Fruit fly (Drosophila melanogaster) whole organism, wandering third instar larva: ENCODE measurements around the gene mtrm.

Experiments used
- Abd-B ChIP-seq: fragments of >200 bp; optimal IDR thresholded peaks from 2 replicates; lab custom pipeline; 2017; ENCODE audit warnings: missing biosample characterization, missing genetic modification characterization
- HLH106 ChIP-seq: fragments of 200-800 bp; optimal IDR thresholded peaks from 3 replicates; lab custom pipeline; 2019; ENCODE audit warnings: missing biosample characterization, mild to moderate bottlenecking, missing genetic modification characterization, moderate library complexity
- Jra ChIP-seq: sonication (Bioruptor generic); optimal IDR thresholded peaks from 2 replicates; lab custom pipeline; 2016; ENCODE audit warnings: missing biosample characterization, missing genetic modification characterization
- dsf ChIP-seq: sonication (Bioruptor generic); optimal IDR thresholded peaks from 2 replicates; lab custom pipeline; 2016; ENCODE audit warnings: missing biosample characterization, missing genetic modification characterization, borderline replicate concordance
- h ChIP-seq: fragments of 200-800 bp; sonication (Bioruptor generic); optimal IDR thresholded peaks from 3 replicates; lab custom pipeline; 2016; ENCODE audit warnings: missing biosample characterization, mild to moderate bottlenecking, missing genetic modification characterization
- psq ChIP-seq: fragments of 200-800 bp; sonication (Bioruptor generic); optimal IDR thresholded peaks from 3 replicates; lab custom pipeline; 2017; ENCODE audit warnings: missing biosample characterization, mild to moderate bottlenecking, missing genetic modification characterization, moderate library complexity
- sage ChIP-seq: fragments of 200-800 bp; sonication (Bioruptor generic); optimal IDR thresholded peaks from 2 replicates; lab custom pipeline; 2016; ENCODE audit warnings: missing biosample characterization, mild to moderate bottlenecking, missing genetic modification characterization

DNA sequence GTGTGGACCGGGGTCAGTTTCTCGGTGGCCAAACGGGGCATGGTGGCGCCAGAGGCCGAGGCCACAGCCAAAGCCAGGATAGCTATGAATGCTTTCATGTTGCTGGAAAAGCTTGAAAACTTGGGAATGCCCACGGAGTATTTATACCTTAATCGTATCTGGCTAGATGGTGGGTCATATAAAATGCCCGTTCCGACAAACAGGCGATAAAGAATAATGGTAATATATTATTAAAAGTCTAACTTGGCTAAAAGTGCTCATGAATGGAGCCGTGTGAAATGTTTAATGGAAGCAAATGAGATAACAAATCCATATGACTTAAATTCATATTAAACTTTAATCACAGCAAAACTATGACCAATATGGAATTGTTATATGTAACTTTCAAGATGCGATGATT is 19.3 kb upstream of the mtrm start, which contains the start of gene Jon66Cii:
- no peak for TF ChIP-seq HLH106 (tag; lab: Kevin White, UChicago)
- no peak for TF ChIP-seq Abd-B (GFP tag; lab: Kevin White, UChicago)
- TF ChIP-seq Jra (GFP tag; lab: Kevin White, UChicago): no peak
- TF ChIP-seq psq (GFP tag; lab: Kevin White, UChicago): no peak
- no peak for TF ChIP-seq dsf (GFP tag; lab: Kevin White, UChicago)
- no peak for TF ChIP-seq h (GFP tag; lab: Kevin White, UChicago)
- TF ChIP-seq sage (GFP tag; lab: Kevin White, UChicago): no peak
